Fruit fly (Drosophila melanogaster) whole organism, embryonic: Measurements from ENCODE around the gene CG32373.

Source experiments
- Asciz ChIP-seq: fragments of 200-800 bp; sonication (Bioruptor generic); optimal IDR thresholded peaks from 2 replicates; lab custom pipeline; 2017; ENCODE audit warnings: missing biosample characterization, mild to moderate bottlenecking, missing genetic modification characterization, missing genetic modification reagents
- C15 ChIP-seq: fragments of 200-800 bp; sonication (Bioruptor generic); IDR thresholded peaks from 3 replicates; pipeline ENCODE4 v1.3.6; 2022; ENCODE audit warnings: missing biosample characterization, missing genetic modification characterization
- CG10321 ChIP-seq: fragments of 200-800 bp; sonication (Bioruptor generic); IDR thresholded peaks from 2 replicates; pipeline ENCODE4 v1.3.6; 2022; ENCODE audit warnings: missing biosample characterization, missing genetic modification characterization
- CG11085 ChIP-seq: fragments of 200-800 bp; sonication (Bioruptor generic); IDR thresholded peaks from 2 replicates; pipeline ENCODE4 v1.3.6; 2022; ENCODE audit warnings: missing biosample characterization, missing genetic modification characterization
- CG11560 ChIP-seq: fragments of 200-800 bp; sonication (Bioruptor generic); IDR thresholded peaks from 3 replicates; pipeline ENCODE4 v1.3.6; 2022; ENCODE audit warnings: missing biosample characterization, missing genetic modification characterization
- CG11723 ChIP-seq: fragments of 200-800 bp; sonication (Bioruptor generic); optimal IDR thresholded peaks from 2 replicates; lab custom pipeline; 2017; ENCODE audit warnings: missing biosample characterization, mild to moderate bottlenecking, missing genetic modification characterization
- CG12104 ChIP-seq: fragments of 200-800 bp; sonication (Bioruptor generic); optimal IDR thresholded peaks from 3 replicates; lab custom pipeline; 2016; ENCODE audit warnings: missing biosample characterization, missing genetic modification characterization
- CG12659 ChIP-seq: fragments of 200-800 bp; sonication (Bioruptor generic); optimal IDR thresholded peaks from 3 replicates; lab custom pipeline; 2017; ENCODE audit warnings: mild to moderate bottlenecking, missing biosample characterization, missing genetic modification reagents, missing genetic modification characterization
- CG13296 ChIP-seq: fragments of 200-800 bp; sonication (Bioruptor generic); optimal IDR thresholded peaks from 3 replicates; lab custom pipeline; 2018; ENCODE audit warnings: missing biosample characterization, mild to moderate bottlenecking, missing genetic modification characterization
- CG14014 ChIP-seq: fragments of 200-800 bp; sonication (Bioruptor generic); IDR thresholded peaks from 2 replicates; pipeline ENCODE4 v1.3.6; 2022; ENCODE audit warnings: missing biosample characterization, missing genetic modification characterization
- CG14860 ChIP-seq: fragments of 200-800 bp; sonication (Bioruptor generic); IDR thresholded peaks from 3 replicates; pipeline ENCODE4 v1.3.6; 2022; ENCODE audit warnings: missing biosample characterization, missing genetic modification characterization; ENCODE audit not compliant: partially characterized antibody
- CG14965 ChIP-seq: fragments of 200-800 bp; sonication (Bioruptor generic); optimal IDR thresholded peaks from 2 replicates; lab custom pipeline; 2016; ENCODE audit warnings: missing biosample characterization, missing genetic modification characterization, borderline replicate concordance
- CG16863 ChIP-seq: fragments of 200-800 bp; sonication (Bioruptor generic); optimal IDR thresholded peaks from 3 replicates; lab custom pipeline; 2016; ENCODE audit warnings: missing biosample characterization, missing genetic modification characterization
- CG31224 ChIP-seq: fragments of 200-800 bp; sonication (Bioruptor generic); IDR thresholded peaks from 2 replicates; pipeline ENCODE4 v1.3.6; 2022; ENCODE audit warnings: missing biosample characterization, missing genetic modification characterization
- CG3163 ChIP-seq: fragments of 200-800 bp; sonication (Bioruptor generic); optimal IDR thresholded peaks from 3 replicates; lab custom pipeline; 2016; ENCODE audit warnings: missing biosample characterization, missing genetic modification characterization
- CG43689 ChIP-seq: fragments of 200-800 bp; sonication (Bioruptor generic); IDR thresholded peaks from 2 replicates; pipeline ENCODE4 v1.3.6; 2022; ENCODE audit warnings: missing biosample characterization, missing genetic modification characterization
- CG5953 ChIP-seq: fragments of 200-800 bp; sonication (Bioruptor generic); IDR thresholded peaks from 2 replicates; pipeline ENCODE4 v1.3.6; 2022; ENCODE audit warnings: missing biosample characterization, missing genetic modification characterization
- CG7357 ChIP-seq: fragments of 200-800 bp; sonication (Bioruptor generic); IDR thresholded peaks from 3 replicates; pipeline ENCODE4 v1.3.6; 2022; ENCODE audit warnings: missing biosample characterization, missing genetic modification characterization
- CG7556 ChIP-seq: fragments of 200-800 bp; sonication (Bioruptor generic); optimal IDR thresholded peaks from 2 replicates; lab custom pipeline; 2017; ENCODE audit warnings: missing biosample characterization, mild to moderate bottlenecking, missing genetic modification characterization
- CG8089 ChIP-seq: fragments of 200-800 bp; sonication (Bioruptor generic); optimal IDR thresholded peaks from 3 replicates; lab custom pipeline; 2016; ENCODE audit warnings: missing biosample characterization, missing genetic modification characterization
- CG8290 ChIP-seq, 3 experiments: fragments of 200-800 bp; sonication (Bioruptor generic); optimal IDR thresholded peaks; 2 replicates each; lab custom pipeline; 2016 to 2019; ENCODE audit warnings: missing biosample characterization in 3 of 3, missing genetic modification characterization in 3 of 3, mild to moderate bottlenecking in 2 of 3, moderate library complexity in 1 of 3
- CG8924 ChIP-seq: fragments of 200-800 bp; optimal IDR thresholded peaks from 3 replicates; lab custom pipeline; 2019; ENCODE audit warnings: missing biosample characterization, mild to moderate bottlenecking, missing genetic modification characterization, moderate library complexity
- Dad ChIP-seq: fragments of 200-800 bp; sonication (Bioruptor generic); optimal IDR thresholded peaks from 3 replicates; lab custom pipeline; 2016; ENCODE audit warnings: missing biosample characterization, missing genetic modification characterization
- HHEX ChIP-seq: fragments of 200-800 bp; sonication (Bioruptor generic); optimal IDR thresholded peaks from 3 replicates; lab custom pipeline; 2017; ENCODE audit warnings: missing biosample characterization, mild to moderate bottlenecking, missing genetic modification characterization, missing genetic modification reagents
- HLH4C ChIP-seq: fragments of 200-800 bp; sonication (Bioruptor generic); IDR thresholded peaks from 3 replicates; pipeline ENCODE4 v1.3.6; 2022; ENCODE audit warnings: missing biosample characterization, missing genetic modification characterization; ENCODE audit not compliant: partially characterized antibody
- Hmr ChIP-seq: fragments of 200-800 bp; sonication (Bioruptor generic); optimal IDR thresholded peaks from 3 replicates; lab custom pipeline; 2017; ENCODE audit warnings: mild to moderate bottlenecking, missing biosample characterization, missing genetic modification reagents, missing genetic modification characterization
- Hr3 ChIP-seq: fragments of 200-800 bp; sonication (Bioruptor generic); optimal IDR thresholded peaks from 3 replicates; lab custom pipeline; 2016; ENCODE audit warnings: missing biosample characterization, missing genetic modification characterization
- Lpt ChIP-seq: fragments of >200 bp; optimal IDR thresholded peaks from 2 replicates; lab custom pipeline; 2018; ENCODE audit warnings: missing biosample characterization, missing genetic modification characterization
- MESR4 ChIP-seq: fragments of 200-800 bp; sonication (Bioruptor generic); optimal IDR thresholded peaks from 2 replicates; lab custom pipeline; 2018; ENCODE audit warnings: missing biosample characterization, mild to moderate bottlenecking, missing genetic modification characterization, moderate library complexity
- Max ChIP-seq: fragments of 200-800 bp; sonication (Bioruptor generic); optimal IDR thresholded peaks from 2 replicates; lab custom pipeline; 2016; ENCODE audit warnings: missing biosample characterization, mild to moderate bottlenecking, missing genetic modification characterization
- Rfx ChIP-seq: fragments of 200-800 bp; sonication (Bioruptor generic); IDR thresholded peaks from 2 replicates; pipeline ENCODE4 v1.3.6; 2022; ENCODE audit warnings: missing biosample characterization, missing genetic modification characterization
- ara ChIP-seq: fragments of 200-800 bp; sonication (Bioruptor generic); IDR thresholded peaks from 2 replicates; pipeline ENCODE4 v1.3.6; 2022; ENCODE audit warnings: missing biosample characterization, missing genetic modification characterization
- dmrt11E ChIP-seq: fragments of 200-800 bp; sonication (Bioruptor generic); optimal IDR thresholded peaks from 3 replicates; lab custom pipeline; 2018; ENCODE audit warnings: missing biosample characterization, mild to moderate bottlenecking, missing genetic modification characterization, moderate library complexity
- dpn ChIP-seq, 2 experiments: fragments of 200-800 bp; sonication (Bioruptor generic); optimal IDR thresholded peaks; 3 replicates each; lab custom pipeline; 2016; ENCODE audit warnings: missing biosample characterization in 2 of 2, missing genetic modification characterization in 2 of 2
- eve ChIP-seq, 2 experiments: fragments of >200 bp; optimal IDR thresholded peaks; 2 replicates each; lab custom pipeline; 2017; ENCODE audit warnings: missing biosample characterization in 2 of 2, missing genetic modification characterization in 2 of 2
- ewg ChIP-seq: fragments of 200-800 bp; sonication (Bioruptor generic); optimal IDR thresholded peaks from 3 replicates; lab custom pipeline; 2017; ENCODE audit warnings: mild to moderate bottlenecking, missing biosample characterization, missing genetic modification reagents, missing genetic modification characterization
- jumu ChIP-seq: fragments of 200-800 bp; sonication (Bioruptor generic); optimal IDR thresholded peaks from 3 replicates; lab custom pipeline; 2016; ENCODE audit warnings: missing biosample characterization, missing genetic modification characterization
- lilli ChIP-seq: fragments of 200-800 bp; sonication (Bioruptor generic); optimal IDR thresholded peaks from 3 replicates; lab custom pipeline; 2016; ENCODE audit warnings: missing biosample characterization, missing genetic modification characterization
- oc ChIP-seq: fragments of 200-800 bp; sonication (Bioruptor generic); optimal IDR thresholded peaks from 2 replicates; lab custom pipeline; 2018; ENCODE audit warnings: missing biosample characterization, mild to moderate bottlenecking, missing genetic modification characterization, moderate library complexity
- p53 ChIP-seq: fragments of 200-800 bp; sonication (Bioruptor generic); optimal IDR thresholded peaks from 2 replicates; lab custom pipeline; 2016; ENCODE audit warnings: missing biosample characterization, missing genetic modification characterization
- peb ChIP-seq: fragments of 200-800 bp; sonication (Bioruptor generic); IDR thresholded peaks from 2 replicates; pipeline ENCODE4 v1.3.6; 2022; ENCODE audit warnings: missing biosample characterization, missing genetic modification characterization
- psq ChIP-seq: fragments of 200-800 bp; sonication (Bioruptor generic); optimal IDR thresholded peaks from 2 replicates; lab custom pipeline; 2017; ENCODE audit warnings: missing biosample characterization, missing genetic modification characterization
- pzg ChIP-seq: fragments of 200-800 bp; sonication (Bioruptor generic); optimal IDR thresholded peaks from 3 replicates; lab custom pipeline; 2018; ENCODE audit warnings: missing biosample characterization, mild to moderate bottlenecking, missing genetic modification characterization, moderate library complexity
- schlank ChIP-seq: fragments of 200-800 bp; sonication (Bioruptor generic); optimal IDR thresholded peaks from 2 replicates; lab custom pipeline; 2018; ENCODE audit warnings: missing biosample characterization, mild to moderate bottlenecking, missing genetic modification characterization
- sima ChIP-seq: fragments of 200-800 bp; sonication (Bioruptor generic); optimal IDR thresholded peaks from 2 replicates; lab custom pipeline; 2016; ENCODE audit warnings: missing biosample characterization, missing genetic modification characterization
- sr ChIP-seq: fragments of 200-800 bp; sonication (Bioruptor generic); IDR thresholded peaks from 3 replicates; pipeline ENCODE4 v1.3.6; 2022; ENCODE audit warnings: missing biosample characterization, missing genetic modification characterization
- ssp ChIP-seq: fragments of 200-800 bp; sonication (Bioruptor generic); IDR thresholded peaks from 2 replicates; pipeline ENCODE4 v1.3.6; 2022; ENCODE audit warnings: missing biosample characterization, missing genetic modification characterization
- stwl ChIP-seq: fragments of 200-800 bp; sonication (Bioruptor generic); optimal IDR thresholded peaks from 3 replicates; lab custom pipeline; 2018; ENCODE audit warnings: missing biosample characterization, mild to moderate bottlenecking, missing genetic modification characterization, moderate library complexity

The CG32373 gene

dm6 chr3L:7718561-7719417 is 68.4 kb downstream of the CG32373 start, which contains the start of gene Mcad (continued):
- TF ChIP-seq sr (0 out of 3 replicates have a peak, but pooled peaks have one; percentile 5), Max (GFP tag; lab: Kevin White, UChicago) (peak; percentile 88), CG7556 (GFP tag; lab: Kevin White, UChicago) (peak; percentile 93), dmrt11E (tag; lab: Kevin White, UChicago) (peak; percentile 2), oc (peak; percentile 68), CG11560 (tag; lab: Robert Waterston, UW) (peak; percentile 84), ssp (GFP tag; lab: Robert Waterston, UW) (peak; percentile 87), psq (GFP tag; lab: Kevin White, UChicago) (peak; percentile 51), CG12104 (GFP tag; lab: Kevin White, UChicago) (peak; percentile 95), CG16863 (peak; percentile 42), ara (GFP tag; lab: Robert Waterston, UW) (peak; percentile 57), CG8290 (GFP tag; optimal IDR thresholded peaks at IDR 0.05; lab: Kevin White, UChicago) (peak; percentile 41), CG8290 (tag; optimal IDR thresholded peaks at IDR 0.05; lab: Kevin White, UChicago) (peak in 1 of 2 experiments; percentile 57), CG11723 (GFP tag; lab: Kevin White, UChicago) (peak; percentile 69), CG14965 (GFP tag; lab: Kevin White, UChicago) (no peak), CG11085 (GFP tag; lab: Robert Waterston, UW) (peak; percentile 92), CG10321 (GFP tag; lab: Robert Waterston, UW) (peak; percentile 15; the same call in 1 of the 2 replicates), CG14014 (peak; percentile 95), Rfx (GFP tag; lab: Robert Waterston, UW) (peak; percentile 95), stwl (tag; lab: Kevin White, UChicago) (no peak), p53 (GFP tag; lab: Kevin White, UChicago) (no peak), Lpt (no peak), CG31224 (peak; percentile 73), pzg (GFP tag; lab: Kevin White, UChicago) (peak; percentile 16), peb (GFP tag; lab: Robert Waterston, UW) (peak; percentile 12; the same call in 1 of the 2 replicates), C15 (GFP tag; lab: Robert Waterston, UW) (peak; percentile 48; the same call in 1 of the 3 replicates), jumu (GFP tag; lab: Kevin White, UChicago) (no peak), CG7357 (GFP tag; lab: Robert Waterston, UW) (peak; percentile 52; the same call in 2 of the 3 replicates), dpn (GFP tag; optimal IDR thresholded peaks at IDR 0.05; lab: Kevin White, UChicago) (peak; percentile 53 to 85), sima (GFP tag; lab: Kevin White, UChicago) (no peak), HLH4C (no peak), ewg (GFP tag; lab: Kevin White, UChicago) (peak; percentile 69), Hr3 (GFP tag; lab: Kevin White, UChicago) (peak; percentile 90), CG43689 (peak; percentile 79), Asciz (GFP tag; lab: Kevin White, UChicago) (peak; percentile 95), eve (GFP tag; optimal IDR thresholded peaks at IDR 0.05; lab: Kevin White, UChicago) (no peak), MESR4 (no peak), lilli (peak; percentile 85), CG14860 (GFP tag; lab: Robert Waterston, UW) (no peak), CG12659 (GFP tag; lab: Kevin White, UChicago) (peak; percentile 90), CG3163 (GFP tag; lab: Kevin White, UChicago) (no peak), CG13296 (GFP tag; lab: Kevin White, UChicago) (peak; percentile 95), CG5953 (GFP tag; lab: Robert Waterston, UW) (peak; percentile 78), Hmr (peak; percentile 93), HHEX (peak; percentile 97), CG8924 (tag; lab: Kevin White, UChicago) (peak; percentile 90), schlank (tag; lab: Kevin White, UChicago) (peak; percentile 67), CG8089 (GFP tag; lab: Kevin White, UChicago) (peak; percentile 14), Dad (peak; percentile 63)
